Worm (Caenorhabditis elegans): ENCODE data around the gene F19C6.4.
A peak's percentile ranks its signal among the peaks of the same experiment; 100 is the strongest.

The F19C6.4 gene

DNA sequence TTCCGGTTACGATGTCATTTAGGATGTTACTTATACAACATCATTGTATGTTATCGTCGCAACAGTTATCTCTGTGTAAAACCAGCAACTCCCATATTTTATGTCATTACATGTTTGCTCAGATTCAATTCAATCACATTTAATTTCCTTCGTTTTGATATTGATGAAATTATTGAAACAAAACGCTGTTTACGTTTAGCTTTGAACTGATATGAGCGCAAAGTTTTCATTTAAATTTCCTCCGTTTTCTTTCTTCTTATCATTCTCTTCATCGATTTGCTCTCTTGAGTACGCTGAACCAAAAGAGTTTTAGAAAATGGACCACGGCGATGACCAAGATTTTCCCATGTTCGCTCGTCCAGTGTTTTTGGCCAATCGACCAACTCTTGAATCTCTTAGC is 13.0 kb upstream of the F19C6.4 start, which contains the start of gene sek-6:
sek-6 (plus strand) TSS at position 315 of the 400 bp plus-strand sequence.
- no peak for TF ChIP-seq ztf-29 (GFP tag; IDR thresholded peaks at IDR 0.05)

DNA sequence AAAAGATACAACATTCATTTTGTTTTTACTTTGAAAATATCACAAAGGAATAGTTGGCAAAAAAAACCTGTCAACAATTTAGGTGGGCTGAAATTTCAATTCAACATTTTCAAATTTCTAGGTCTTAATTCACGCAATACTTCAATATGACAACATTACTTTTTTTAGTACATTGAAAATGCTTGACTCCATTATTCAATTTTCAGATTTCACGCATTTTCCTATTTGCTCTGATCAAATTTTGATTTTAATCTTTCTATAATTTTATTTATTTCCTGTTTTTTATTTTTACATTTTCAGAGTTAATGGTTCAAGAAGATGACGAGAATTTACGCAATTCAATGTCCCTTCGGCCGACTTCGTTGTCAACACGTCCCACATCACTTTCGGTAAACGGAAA is 9.7 kb upstream of the F19C6.4 start, which contains the start of gene mkk-4:
mkk-4 (plus strand) TSS at position 301 of the 400 bp plus-strand sequence.
- no peak for TF ChIP-seq ztf-29 (GFP tag; IDR thresholded peaks at IDR 0.05)
- TF ChIP-seq med-1 (GFP tag; optimal IDR thresholded peaks at IDR 0.05; ENCODE audit: insufficient read depth): no peak
- no peak for TF ChIP-seq tab-1 (GFP tag; IDR thresholded peaks at IDR 0.05)
- TF ChIP-seq ref-1 (GFP tag; conservative IDR thresholded peaks at IDR 0.05): no peak
- TF ChIP-seq cog-1 (tag; optimal IDR thresholded peaks at IDR 0.05): no peak
- TF ChIP-seq T22C8.4 (GFP tag; IDR thresholded peaks at IDR 0.05): no peak
- no peak for TF ChIP-seq flt-1 (GFP tag; IDR thresholded peaks at IDR 0.05)
- no peak for TF ChIP-seq ztf-23 (GFP tag; IDR thresholded peaks at IDR 0.05)
- TF ChIP-seq klf-2 (GFP tag; conservative IDR thresholded peaks at IDR 0.05): no peak

DNA sequence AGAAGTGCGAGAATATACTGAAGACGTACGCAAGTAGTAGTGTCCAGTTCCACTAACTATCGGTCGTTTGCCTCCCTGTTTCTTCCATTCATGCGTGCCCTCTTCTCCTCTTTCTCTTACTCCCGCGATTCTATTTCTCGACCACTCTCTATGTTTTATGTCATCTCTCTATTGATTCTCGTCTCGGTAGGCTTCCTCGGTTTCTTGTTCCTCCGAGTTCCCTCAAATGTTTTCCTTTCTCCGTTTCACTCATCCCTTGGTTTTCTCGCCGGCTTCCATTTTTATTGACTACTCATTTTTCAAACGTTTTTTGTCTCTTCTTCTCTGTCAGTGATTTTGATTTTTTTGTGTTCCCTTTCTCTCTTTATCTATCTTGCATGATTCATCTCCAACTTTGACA is 8.5 kb upstream of the F19C6.4 start:
- TF ChIP-seq ztf-23 (GFP tag; IDR thresholded peaks at IDR 0.05) (no peak), cog-1 (tag; optimal IDR thresholded peaks at IDR 0.05) (no peak), T22C8.4 (GFP tag; IDR thresholded peaks at IDR 0.05) (no peak), ref-1 (GFP tag; conservative IDR thresholded peaks at IDR 0.05) (no peak), ztf-29 (GFP tag; IDR thresholded peaks at IDR 0.05) (no peak), med-1 (GFP tag; optimal IDR thresholded peaks at IDR 0.05; ENCODE audit: insufficient read depth) (no peak), klf-2 (GFP tag; conservative IDR thresholded peaks at IDR 0.05) (no peak), flt-1 (GFP tag; IDR thresholded peaks at IDR 0.05) (no peak; the same call in 1 of the 2 replicates), tab-1 (GFP tag; IDR thresholded peaks at IDR 0.05) (no peak)

DNA sequence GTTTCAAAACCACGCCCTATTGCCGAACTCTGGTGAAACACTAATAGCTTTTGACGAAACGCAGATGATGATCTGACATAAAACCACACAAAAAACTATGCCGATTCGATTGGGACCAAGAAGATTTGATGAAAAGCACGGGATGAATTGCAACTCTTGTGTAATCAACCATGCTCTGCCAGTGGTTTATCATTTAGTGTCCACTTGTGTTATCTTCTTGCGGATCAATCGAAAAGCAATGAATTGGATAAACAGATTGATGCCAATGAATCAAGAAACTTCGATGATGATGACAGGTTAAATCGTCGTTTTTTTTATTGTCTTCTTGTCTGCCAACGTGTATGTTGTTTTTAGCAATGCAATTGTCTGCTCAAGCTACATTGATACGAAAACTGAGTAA is 4.2 kb upstream of the F19C6.4 start, which contains the start of gene F42G10.1:
F42G10.1 (minus strand) TSS at position 151 of the 400 bp plus-strand sequence.
- TF ChIP-seq ztf-29 (GFP tag; IDR thresholded peaks at IDR 0.05): no peak
- no peak for TF ChIP-seq med-1 (GFP tag; optimal IDR thresholded peaks at IDR 0.05; ENCODE audit: insufficient read depth)
- no peak for TF ChIP-seq flt-1 (GFP tag; IDR thresholded peaks at IDR 0.05)

DNA sequence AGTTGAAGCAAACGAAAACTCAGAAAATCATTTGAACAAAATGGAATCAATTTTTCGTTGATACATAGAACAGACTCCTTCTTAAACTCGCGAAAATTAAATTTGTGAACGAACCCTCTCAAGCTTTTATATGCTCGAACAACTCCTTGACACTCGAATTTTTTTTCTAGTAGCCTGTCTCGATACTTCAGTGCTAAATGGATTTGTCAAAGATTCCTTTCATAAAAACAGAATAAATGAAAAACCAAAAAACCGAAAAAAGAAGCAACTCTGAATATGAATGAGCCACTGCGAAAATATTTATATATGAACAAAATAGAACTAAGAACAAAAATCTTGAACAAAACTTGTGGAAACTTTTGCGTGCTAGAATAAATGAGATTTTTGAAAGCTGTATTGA is 7.8 kb downstream of the F19C6.4 start:
- no peak for TF ChIP-seq cog-1 (tag; optimal IDR thresholded peaks at IDR 0.05)
- TF ChIP-seq ref-1 (GFP tag; conservative IDR thresholded peaks at IDR 0.05): no peak
- no peak for TF ChIP-seq flt-1 (GFP tag; IDR thresholded peaks at IDR 0.05)
- no peak for TF ChIP-seq klf-2 (GFP tag; conservative IDR thresholded peaks at IDR 0.05)
- no peak for TF ChIP-seq ztf-23 (GFP tag; IDR thresholded peaks at IDR 0.05)

DNA sequence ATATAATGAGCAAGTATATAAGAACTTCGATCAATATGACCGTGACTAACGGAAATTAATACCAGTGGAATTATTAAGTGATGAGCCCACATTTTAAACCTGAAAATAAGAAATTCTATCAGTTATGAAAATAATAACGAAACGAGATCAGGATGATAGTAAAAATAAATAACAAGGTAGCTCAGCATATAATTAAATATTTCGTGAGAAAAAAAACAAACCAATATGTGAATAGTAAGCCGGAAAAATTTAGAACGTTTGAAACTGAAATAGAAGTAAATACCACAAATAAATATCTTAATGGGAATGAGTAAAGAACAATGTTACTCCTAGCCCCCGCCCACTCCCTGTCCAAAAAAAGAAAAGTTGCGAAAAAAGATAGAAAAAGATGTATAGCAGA is 9.2 kb downstream of the F19C6.4 start, which contains the start of gene F19C6.3:
F19C6.3 (minus strand) TSS at position 101 of the 400 bp plus-strand sequence.
- TF ChIP-seq med-1 (GFP tag; optimal IDR thresholded peaks at IDR 0.05; ENCODE audit: insufficient read depth): no peak
- no peak for TF ChIP-seq ref-1 (GFP tag; conservative IDR thresholded peaks at IDR 0.05)
- no peak for TF ChIP-seq flt-1 (GFP tag; IDR thresholded peaks at IDR 0.05)
- TF ChIP-seq ztf-23 (GFP tag; IDR thresholded peaks at IDR 0.05): no peak
- no peak for TF ChIP-seq tab-1 (GFP tag; IDR thresholded peaks at IDR 0.05)
- TF ChIP-seq T22C8.4 (GFP tag; IDR thresholded peaks at IDR 0.05): no peak
- no peak for TF ChIP-seq klf-2 (GFP tag; conservative IDR thresholded peaks at IDR 0.05)
- TF ChIP-seq ztf-29 (GFP tag; IDR thresholded peaks at IDR 0.05): no peak
- TF ChIP-seq cog-1 (tag; optimal IDR thresholded peaks at IDR 0.05): no peak

DNA sequence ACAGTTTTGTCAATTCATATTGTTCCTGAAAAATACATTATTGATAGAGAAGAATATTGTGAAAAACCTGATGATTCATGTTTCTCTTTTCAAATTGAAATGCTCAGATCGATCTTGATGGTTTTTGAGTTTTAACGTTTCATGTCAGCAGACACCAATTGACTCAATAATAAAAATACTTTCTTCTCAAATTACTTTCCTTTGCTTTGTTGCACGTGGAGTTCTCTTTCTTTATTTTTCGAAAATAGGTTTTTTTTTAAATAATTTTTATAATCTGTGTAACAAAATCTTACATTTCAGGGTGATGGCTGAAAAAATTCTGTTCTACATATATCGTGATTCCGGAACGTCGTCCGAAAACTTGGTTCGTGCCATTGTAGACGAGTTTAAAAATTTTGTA is 17.2 kb downstream of the F19C6.4 start, which contains the start of gene F19C6.2:
F19C6.2 (plus strand) TSS at position 301 of the 400 bp plus-strand sequence.
- TF ChIP-seq cog-1 (tag; optimal IDR thresholded peaks at IDR 0.05) (no peak), ref-1 (GFP tag; conservative IDR thresholded peaks at IDR 0.05) (no peak), ztf-29 (GFP tag; IDR thresholded peaks at IDR 0.05) (no peak), med-1 (GFP tag; optimal IDR thresholded peaks at IDR 0.05; ENCODE audit: insufficient read depth) (no peak), ztf-23 (GFP tag; IDR thresholded peaks at IDR 0.05) (no peak), klf-2 (GFP tag; conservative IDR thresholded peaks at IDR 0.05) (no peak), flt-1 (GFP tag; IDR thresholded peaks at IDR 0.05) (no peak), tab-1 (GFP tag; IDR thresholded peaks at IDR 0.05) (no peak), T22C8.4 (GFP tag; IDR thresholded peaks at IDR 0.05) (no peak)

DNA sequence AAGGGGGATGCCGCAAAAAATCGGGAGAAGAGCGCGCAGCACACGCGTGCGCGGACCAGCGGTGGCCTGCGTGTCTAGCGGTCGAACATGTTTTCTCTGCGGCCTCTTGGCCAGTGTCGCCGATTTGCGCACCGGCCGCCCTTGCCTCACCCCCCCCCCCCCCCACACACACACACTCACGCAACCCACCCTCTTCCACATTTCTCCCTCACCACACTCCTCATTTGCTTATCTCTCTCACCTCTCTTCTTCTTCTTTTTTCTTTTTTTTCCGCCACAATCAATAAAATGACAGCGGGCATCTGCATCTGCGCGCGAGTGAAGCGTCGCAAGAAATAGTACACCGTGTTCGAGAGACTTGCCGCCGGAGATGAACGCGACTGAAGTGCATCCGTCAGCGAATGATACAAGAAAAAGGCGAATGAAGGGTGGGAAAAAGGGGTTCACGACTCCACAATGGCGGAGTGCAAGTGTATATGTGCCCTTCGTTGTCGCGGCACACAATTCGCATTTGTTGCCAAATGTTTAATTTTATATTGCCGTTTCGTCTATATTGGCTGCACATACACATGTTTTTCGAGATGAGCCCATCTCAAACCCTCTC is 18.1 kb downstream of the F19C6.4 start:
- peak; percentile 74; the same call in 1 of the 2 replicates for TF ChIP-seq flt-1 (GFP tag; IDR thresholded peaks at IDR 0.05)
- no peak for TF ChIP-seq ref-1 (GFP tag; conservative IDR thresholded peaks at IDR 0.05)
- peak; percentile 51; the same call in 1 of the 2 replicates for TF ChIP-seq ztf-23 (GFP tag; IDR thresholded peaks at IDR 0.05)
- TF ChIP-seq T22C8.4 (GFP tag; IDR thresholded peaks at IDR 0.05): peak; percentile 70
- peak; percentile 92 for TF ChIP-seq cog-1 (tag; optimal IDR thresholded peaks at IDR 0.05)
- TF ChIP-seq med-1 (GFP tag; optimal IDR thresholded peaks at IDR 0.05; ENCODE audit: insufficient read depth): no peak
- TF ChIP-seq klf-2 (GFP tag; conservative IDR thresholded peaks at IDR 0.05): no peak
- 0 out of 2 replicates have a peak, but pooled peaks have one; percentile 7 for TF ChIP-seq ztf-29 (GFP tag; IDR thresholded peaks at IDR 0.05)

DNA sequence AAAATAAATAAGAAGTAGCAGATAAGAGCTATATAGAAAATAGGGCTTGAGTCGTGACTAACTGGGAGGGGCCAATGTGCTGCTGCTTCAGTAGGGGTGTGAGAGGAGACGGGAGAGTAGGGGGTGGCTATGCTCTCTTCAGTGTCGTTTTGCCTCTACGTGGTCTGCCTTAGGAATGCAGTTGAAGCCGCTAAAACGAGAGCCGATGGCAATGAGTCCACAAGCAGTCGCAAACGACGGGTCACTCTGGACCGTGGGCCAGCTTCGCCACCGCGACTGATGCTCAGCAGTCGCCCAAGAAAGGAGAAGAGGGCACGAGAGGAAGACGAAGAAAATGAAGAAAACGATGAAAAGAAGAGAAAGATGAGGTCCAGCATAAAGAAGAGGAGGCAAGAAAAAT is 18.6 kb downstream of the F19C6.4 start, which contains the start of gene grk-1:
grk-1 (minus strand) TSS at position 17 of the 400 bp plus-strand sequence.
- no peak for TF ChIP-seq ztf-29 (GFP tag; IDR thresholded peaks at IDR 0.05)
- TF ChIP-seq tab-1 (GFP tag; IDR thresholded peaks at IDR 0.05): no peak
- TF ChIP-seq med-1 (GFP tag; optimal IDR thresholded peaks at IDR 0.05; ENCODE audit: insufficient read depth): no peak
- no peak for TF ChIP-seq klf-2 (GFP tag; conservative IDR thresholded peaks at IDR 0.05)
- TF ChIP-seq cog-1 (tag; optimal IDR thresholded peaks at IDR 0.05): no peak
- no peak for TF ChIP-seq ref-1 (GFP tag; conservative IDR thresholded peaks at IDR 0.05)
- no peak for TF ChIP-seq T22C8.4 (GFP tag; IDR thresholded peaks at IDR 0.05)
- TF ChIP-seq ztf-23 (GFP tag; IDR thresholded peaks at IDR 0.05): no peak
- no peak for TF ChIP-seq flt-1 (GFP tag; IDR thresholded peaks at IDR 0.05)

DNA sequence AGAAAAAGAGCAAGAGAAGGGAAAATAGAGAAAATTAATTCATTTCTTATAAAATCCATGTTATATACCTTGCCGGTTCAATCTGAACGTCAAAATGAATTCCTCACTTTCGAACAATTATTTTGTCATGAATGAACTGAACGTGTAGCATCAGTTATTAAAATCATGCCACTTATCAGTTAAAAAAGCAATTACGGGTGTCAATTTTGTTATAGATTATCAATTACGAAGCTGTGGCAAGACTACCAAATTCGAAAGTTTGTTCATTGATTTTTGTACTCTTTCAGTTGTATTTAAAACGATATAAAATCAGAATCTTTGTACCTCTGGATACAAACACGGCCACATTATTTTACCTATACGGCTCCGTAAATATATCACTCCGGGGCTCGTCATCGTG is 20.5 kb downstream of the F19C6.4 start:
- TF ChIP-seq tab-1 (GFP tag; IDR thresholded peaks at IDR 0.05): no peak
- TF ChIP-seq flt-1 (GFP tag; IDR thresholded peaks at IDR 0.05): no peak
- no peak for TF ChIP-seq med-1 (GFP tag; optimal IDR thresholded peaks at IDR 0.05; ENCODE audit: insufficient read depth)
- no peak for TF ChIP-seq ref-1 (GFP tag; conservative IDR thresholded peaks at IDR 0.05)
- no peak for TF ChIP-seq klf-2 (GFP tag; conservative IDR thresholded peaks at IDR 0.05)
- no peak for TF ChIP-seq ztf-29 (GFP tag; IDR thresholded peaks at IDR 0.05)
- no peak for TF ChIP-seq ztf-23 (GFP tag; IDR thresholded peaks at IDR 0.05)
- TF ChIP-seq cog-1 (tag; optimal IDR thresholded peaks at IDR 0.05): no peak
- no peak for TF ChIP-seq T22C8.4 (GFP tag; IDR thresholded peaks at IDR 0.05)

All from whole organism, midembryonic.